Fruit fly (Drosophila melanogaster) whole organism, embryonic: ENCODE results near the gene Cep164.

ENCODE experiments used
- Abd-B ChIP-seq: fragments of 200-800 bp; sonication (Bioruptor generic); optimal IDR thresholded peaks from 2 replicates; lab custom pipeline; 2018; ENCODE audit warnings: missing biosample characterization, mild to moderate bottlenecking, missing genetic modification characterization, moderate library complexity
- Asciz ChIP-seq: fragments of 200-800 bp; sonication (Bioruptor generic); optimal IDR thresholded peaks from 2 replicates; lab custom pipeline; 2017; ENCODE audit warnings: missing biosample characterization, mild to moderate bottlenecking, missing genetic modification characterization, missing genetic modification reagents
- CG10209 ChIP-seq: fragments of 200-800 bp; sonication (Bioruptor generic); optimal IDR thresholded peaks from 3 replicates; lab custom pipeline; 2017; ENCODE audit warnings: missing biosample characterization, mild to moderate bottlenecking, missing genetic modification characterization, missing genetic modification reagents
- CG10565 ChIP-seq: fragments of 200-800 bp; sonication (Bioruptor generic); optimal IDR thresholded peaks from 3 replicates; lab custom pipeline; 2016; ENCODE audit warnings: missing biosample characterization, mild to moderate bottlenecking, missing genetic modification characterization
- CG11247 ChIP-seq: fragments of 200-800 bp; sonication (Bioruptor generic); IDR thresholded peaks from 2 replicates; pipeline ENCODE4 v1.3.6; 2022; ENCODE audit warnings: missing biosample characterization, missing genetic modification characterization
- CG11723 ChIP-seq: fragments of 200-800 bp; sonication (Bioruptor generic); optimal IDR thresholded peaks from 2 replicates; lab custom pipeline; 2017; ENCODE audit warnings: missing biosample characterization, mild to moderate bottlenecking, missing genetic modification characterization
- CG12219 ChIP-seq: fragments of 200-800 bp; sonication (Bioruptor generic); optimal IDR thresholded peaks from 3 replicates; lab custom pipeline; 2018; ENCODE audit warnings: missing biosample characterization, mild to moderate bottlenecking, missing genetic modification characterization
- CG1529 ChIP-seq: fragments of 200-800 bp; sonication (Bioruptor generic); optimal IDR thresholded peaks from 3 replicates; lab custom pipeline; 2018; ENCODE audit warnings: missing biosample characterization, missing genetic modification characterization
- CG15696 ChIP-seq: fragments of 200-800 bp; sonication (Bioruptor generic); optimal IDR thresholded peaks from 2 replicates; lab custom pipeline; 2019; ENCODE audit warnings: missing biosample characterization, mild to moderate bottlenecking, missing genetic modification characterization, moderate library complexity
- CG1602 ChIP-seq: fragments of 200-800 bp; sonication (Bioruptor generic); optimal IDR thresholded peaks from 3 replicates; lab custom pipeline; 2016; ENCODE audit warnings: missing biosample characterization, missing genetic modification characterization
- CG1603 ChIP-seq: fragments of 200-800 bp; sonication (Bioruptor generic); optimal IDR thresholded peaks from 2 replicates; lab custom pipeline; 2019; ENCODE audit warnings: missing biosample characterization, mild to moderate bottlenecking, missing genetic modification characterization, moderate library complexity
- CG17612 ChIP-seq: fragments of 200-800 bp; sonication (Bioruptor generic); IDR thresholded peaks from 2 replicates; pipeline ENCODE4 v1.3.6; 2022; ENCODE audit warnings: missing biosample characterization, missing genetic modification characterization
- CG17829 ChIP-seq: fragments of 200-800 bp; optimal IDR thresholded peaks from 2 replicates; lab custom pipeline; 2019; ENCODE audit warnings: missing biosample characterization, mild to moderate bottlenecking, missing genetic modification characterization, moderate library complexity
- CG2129 ChIP-seq: fragments of 200-800 bp; sonication (Bioruptor generic); IDR thresholded peaks from 2 replicates; pipeline ENCODE4 v1.3.6; 2022; ENCODE audit warnings: missing biosample characterization, missing genetic modification characterization; ENCODE audit not compliant: partially characterized antibody
- CG30403 ChIP-seq: fragments of 200-800 bp; sonication (Bioruptor generic); optimal IDR thresholded peaks from 3 replicates; lab custom pipeline; 2016; ENCODE audit warnings: missing biosample characterization, missing genetic modification characterization
- CG34224 ChIP-seq: fragments of 200-800 bp; sonication (Bioruptor generic); IDR thresholded peaks from 3 replicates; pipeline ENCODE4 v1.3.6; 2022; ENCODE audit warnings: missing biosample characterization, missing genetic modification characterization; ENCODE audit not compliant: partially characterized antibody
- CG34376 ChIP-seq: fragments of 200-800 bp; sonication (Bioruptor generic); optimal IDR thresholded peaks from 2 replicates; lab custom pipeline; 2018; ENCODE audit warnings: missing biosample characterization, mild to moderate bottlenecking, missing genetic modification characterization
- CG6683 ChIP-seq: fragments of 200-800 bp; sonication (Bioruptor generic); optimal IDR thresholded peaks from 2 replicates; lab custom pipeline; 2017; ENCODE audit warnings: missing biosample characterization, mild to moderate bottlenecking, missing genetic modification characterization, missing genetic modification reagents
- CG6791 ChIP-seq: fragments of 200-800 bp; sonication (Bioruptor generic); IDR thresholded peaks from 3 replicates; pipeline ENCODE4 v1.3.6; 2022; ENCODE audit warnings: missing biosample characterization, missing genetic modification characterization; ENCODE audit not compliant: partially characterized antibody
- CG6813 ChIP-seq: fragments of 200-800 bp; sonication (Bioruptor generic); optimal IDR thresholded peaks from 2 replicates; lab custom pipeline; 2017; ENCODE audit warnings: missing biosample characterization, missing genetic modification characterization, mild to moderate bottlenecking, moderate library complexity, missing genetic modification reagents
- CG8290 ChIP-seq, 3 experiments: fragments of 200-800 bp; sonication (Bioruptor generic); optimal IDR thresholded peaks; 2 replicates each; lab custom pipeline; 2016 to 2019; ENCODE audit warnings: missing biosample characterization in 3 of 3, missing genetic modification characterization in 3 of 3, mild to moderate bottlenecking in 2 of 3, moderate library complexity in 1 of 3
- CG9932 ChIP-seq: fragments of 200-800 bp; sonication (Bioruptor generic); IDR thresholded peaks from 2 replicates; pipeline ENCODE4 v1.3.6; 2022; ENCODE audit warnings: missing biosample characterization, missing genetic modification characterization
- Dip2 ChIP-seq: fragments of 200-800 bp; sonication (Bioruptor generic); IDR thresholded peaks from 2 replicates; pipeline ENCODE4 v1.3.6; 2022; ENCODE audit warnings: missing biosample characterization, missing genetic modification characterization
- Hmx ChIP-seq: fragments of 200-800 bp; sonication (Bioruptor generic); optimal IDR thresholded peaks from 2 replicates; lab custom pipeline; 2016; ENCODE audit warnings: missing biosample characterization, missing genetic modification characterization
- Hr39 ChIP-seq: fragments of >200 bp; optimal IDR thresholded peaks from 2 replicates; lab custom pipeline; 2017
- Lpt ChIP-seq: fragments of >200 bp; optimal IDR thresholded peaks from 2 replicates; lab custom pipeline; 2018; ENCODE audit warnings: missing biosample characterization, missing genetic modification characterization
- Med ChIP-seq: fragments of 200-800 bp; sonication (Bioruptor generic); peaks from one replicate; lab custom pipeline; 2016; ENCODE audit warnings: missing biosample characterization, missing genetic modification characterization, mild to moderate bottlenecking, inconsistent platforms, moderate library complexity
- Mrtf ChIP-seq: fragments of 200-800 bp; sonication (Bioruptor generic); IDR thresholded peaks from 3 replicates; pipeline ENCODE4 v1.3.6; 2022; ENCODE audit warnings: missing biosample characterization, missing genetic modification characterization
- Neu2 ChIP-seq: fragments of 200-800 bp; sonication (Bioruptor generic); optimal IDR thresholded peaks from 3 replicates; lab custom pipeline; 2016; ENCODE audit warnings: missing biosample characterization, missing genetic modification characterization, borderline replicate concordance
- Pdp1 ChIP-seq, 2 experiments: fragments of 200-800 bp; sonication (Bioruptor generic); optimal IDR thresholded peaks; 3 replicates each; lab custom pipeline; 2016; ENCODE audit warnings: missing biosample characterization in 2 of 2, missing genetic modification characterization in 2 of 2, mild to moderate bottlenecking in 1 of 2, moderate library complexity in 1 of 2
- Ravus ChIP-seq: fragments of 200-800 bp; sonication (Bioruptor generic); IDR thresholded peaks from 2 replicates; pipeline ENCODE4 v1.3.6; 2022; ENCODE audit warnings: missing biosample characterization, missing genetic modification characterization
- Sry-β ChIP-seq: fragments of 200-800 bp; sonication (Bioruptor generic); optimal IDR thresholded peaks from 2 replicates; lab custom pipeline; 2018; ENCODE audit warnings: missing biosample characterization, mild to moderate bottlenecking, missing genetic modification characterization, moderate library complexity
- Tbp ChIP-seq: fragments of >200 bp; optimal IDR thresholded peaks from 2 replicates; lab custom pipeline; 2018; ENCODE audit warnings: missing biosample characterization, missing genetic modification characterization
- cg ChIP-seq: fragments of 200-800 bp; sonication (Bioruptor generic); optimal IDR thresholded peaks from 3 replicates; lab custom pipeline; 2019; ENCODE audit warnings: missing biosample characterization, mild to moderate bottlenecking, missing genetic modification characterization, moderate library complexity
- chn ChIP-seq: fragments of 200-800 bp; sonication (Bioruptor generic); optimal IDR thresholded peaks from 2 replicates; lab custom pipeline; 2016; ENCODE audit warnings: missing biosample characterization, missing genetic modification characterization
- corto ChIP-seq: fragments of 200-800 bp; sonication (Bioruptor generic); optimal IDR thresholded peaks from 2 replicates; lab custom pipeline; 2016; ENCODE audit warnings: missing biosample characterization, mild to moderate bottlenecking, missing genetic modification characterization, moderate library complexity
- croc ChIP-seq: fragments of 200-800 bp; sonication (Bioruptor generic); conservative IDR thresholded peaks from 3 replicates; pipeline ENCODE4 v1.3.6; 2022; ENCODE audit warnings: missing biosample characterization, missing genetic modification characterization
- dan ChIP-seq: fragments of 200-800 bp; sonication (Bioruptor generic); IDR thresholded peaks from 2 replicates; pipeline ENCODE4 v1.3.6; 2022; ENCODE audit warnings: missing biosample characterization, missing genetic modification characterization
- dmrt11E ChIP-seq: fragments of 200-800 bp; sonication (Bioruptor generic); optimal IDR thresholded peaks from 3 replicates; lab custom pipeline; 2018; ENCODE audit warnings: missing biosample characterization, mild to moderate bottlenecking, missing genetic modification characterization, moderate library complexity
- ewg ChIP-seq: fragments of 200-800 bp; sonication (Bioruptor generic); optimal IDR thresholded peaks from 3 replicates; lab custom pipeline; 2017; ENCODE audit warnings: mild to moderate bottlenecking, missing biosample characterization, missing genetic modification reagents, missing genetic modification characterization
- gce ChIP-seq: fragments of 200-800 bp; sonication (Bioruptor generic); IDR thresholded peaks from 3 replicates; pipeline ENCODE4 v1.3.6; 2022; ENCODE audit warnings: missing biosample characterization, missing genetic modification characterization
- mam ChIP-seq: fragments of 200-800 bp; sonication (Bioruptor generic); optimal IDR thresholded peaks from 3 replicates; lab custom pipeline; 2016; ENCODE audit warnings: missing biosample characterization, missing genetic modification characterization
- phol ChIP-seq: fragments of 200-800 bp; sonication (Bioruptor generic); optimal IDR thresholded peaks from 3 replicates; lab custom pipeline; 2018; ENCODE audit warnings: missing biosample characterization, mild to moderate bottlenecking, missing genetic modification characterization, moderate library complexity
- sens ChIP-seq: fragments of 200-800 bp; sonication (Bioruptor generic); peaks from one replicate; lab custom pipeline; 2016; ENCODE audit warnings: missing biosample characterization, missing genetic modification characterization
- tgo ChIP-seq: fragments of 200-800 bp; sonication (Bioruptor generic); IDR thresholded peaks from 3 replicates; pipeline ENCODE4 v1.3.6; 2022; ENCODE audit warnings: missing biosample characterization, missing genetic modification characterization
- tna ChIP-seq: fragments of 200-800 bp; sonication (Bioruptor generic); IDR thresholded peaks from 2 replicates; pipeline ENCODE4 v1.3.6; 2022; ENCODE audit warnings: missing biosample characterization, missing genetic modification characterization; ENCODE audit not compliant: partially characterized antibody

Cep164 gene

DNA sequence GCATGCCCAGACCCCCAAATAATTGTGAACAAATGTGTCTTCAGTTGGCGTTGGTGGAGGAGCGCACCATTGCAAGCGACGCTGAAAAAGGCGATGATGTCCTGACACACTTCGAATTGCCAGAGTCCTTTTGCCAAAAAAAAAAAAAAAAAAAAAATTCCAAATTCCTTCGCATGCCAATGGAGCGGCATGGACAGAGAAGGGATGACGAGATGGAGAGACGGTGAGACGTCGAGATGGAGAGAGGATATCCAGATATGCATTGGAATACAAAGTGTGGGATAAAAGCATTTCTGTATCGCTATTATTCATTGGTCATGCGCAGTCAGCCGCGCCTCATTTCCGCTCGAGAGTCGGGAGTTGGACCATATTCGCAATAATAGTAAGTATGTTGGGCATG lies 11.2 kb downstream of the Cep164 start (continued):
- TF ChIP-seq Lpt, result no peak
- no peak for TF ChIP-seq CG6683 (GFP tag; lab: Kevin White, UChicago)
- no peak for TF ChIP-seq Tbp (GFP tag; lab: Kevin White, UChicago)
- TF ChIP-seq, all 482 proteins: peak for 7

DNA sequence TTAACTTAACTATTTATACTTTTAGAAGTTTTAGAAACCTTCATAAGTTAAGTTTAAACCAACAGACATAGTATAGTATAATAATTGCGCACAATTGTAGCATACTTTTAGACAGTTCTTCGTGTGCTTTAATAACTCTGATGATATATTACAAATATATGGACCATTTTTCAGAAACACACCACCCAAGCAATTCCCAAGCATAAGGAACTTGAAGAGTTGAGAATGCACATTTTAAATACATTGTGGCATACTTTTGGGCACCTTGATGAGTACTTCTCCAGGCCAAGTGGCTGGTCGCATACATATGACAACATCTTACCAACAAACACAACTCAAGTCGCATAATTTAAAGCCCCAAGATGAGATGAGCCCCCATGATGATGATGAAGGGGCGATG lies 13.2 kb downstream of the Cep164 start:
- TF ChIP-seq dmrt11E (tag; lab: Kevin White, UChicago) (no peak), tgo (GFP tag; lab: Robert Waterston, UW) (no peak), Mrtf (GFP tag; lab: Robert Waterston, UW) (no peak), CG17612 (GFP tag; lab: Robert Waterston, UW) (peak; percentile 67), CG34224 (GFP tag; lab: Robert Waterston, UW) (no peak), CG1602 (GFP tag; lab: Kevin White, UChicago) (no peak), sens (GFP tag; lab: Kevin White, UChicago) (peak; percentile 25), CG6791 (GFP tag; lab: Robert Waterston, UW) (no peak), cg (no peak), CG11723 (GFP tag; lab: Kevin White, UChicago) (no peak), CG1529 (GFP tag; lab: Kevin White, UChicago) (no peak), CG11247 (GFP tag; lab: Robert Waterston, UW) (no peak), Dip2 (GFP tag; lab: Robert Waterston, UW) (no peak), tna (GFP tag; lab: Robert Waterston, UW) (no peak), corto (GFP tag; lab: Kevin White, UChicago) (no peak), CG6813 (no peak), CG8290 (GFP tag; optimal IDR thresholded peaks at IDR 0.05; lab: Kevin White, UChicago) (peak; percentile 83), CG8290 (tag; optimal IDR thresholded peaks at IDR 0.05; lab: Kevin White, UChicago) (peak in 1 of 2 experiments; percentile 76), Hmx (GFP tag; lab: Kevin White, UChicago) (no peak), croc (GFP tag; lab: Robert Waterston, UW) (no peak), chn (no peak), CG10209 (GFP tag; lab: Kevin White, UChicago) (no peak)
- TF ChIP-seq, all 482 proteins: peak for 3

DNA sequence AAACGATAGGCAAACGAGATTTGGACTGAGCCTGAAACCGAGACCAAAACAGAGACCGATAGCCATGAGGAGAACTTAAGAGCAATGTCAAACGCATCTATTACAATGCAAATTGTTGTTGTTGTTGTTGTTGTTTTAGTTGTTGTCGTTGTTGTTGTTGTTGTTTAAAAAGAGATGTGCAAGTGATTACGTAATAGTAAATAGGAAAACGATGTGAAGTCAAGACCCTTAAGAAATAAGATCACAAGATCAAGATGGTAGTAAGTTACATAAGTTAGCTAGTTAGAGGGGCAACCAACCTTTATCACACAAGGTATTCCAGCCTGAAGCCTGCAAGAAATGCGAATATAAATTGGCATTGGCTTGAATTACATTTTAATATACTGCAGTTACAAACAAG lies 32.7 kb downstream of the Cep164 start:
- TF ChIP-seq Hr39 (lab: Kevin White, UChicago) (no peak), Pdp1 (GFP tag; optimal IDR thresholded peaks at IDR 0.05; lab: Kevin White, UChicago) (peak in 1 of 2 experiments; percentile 93)

DNA sequence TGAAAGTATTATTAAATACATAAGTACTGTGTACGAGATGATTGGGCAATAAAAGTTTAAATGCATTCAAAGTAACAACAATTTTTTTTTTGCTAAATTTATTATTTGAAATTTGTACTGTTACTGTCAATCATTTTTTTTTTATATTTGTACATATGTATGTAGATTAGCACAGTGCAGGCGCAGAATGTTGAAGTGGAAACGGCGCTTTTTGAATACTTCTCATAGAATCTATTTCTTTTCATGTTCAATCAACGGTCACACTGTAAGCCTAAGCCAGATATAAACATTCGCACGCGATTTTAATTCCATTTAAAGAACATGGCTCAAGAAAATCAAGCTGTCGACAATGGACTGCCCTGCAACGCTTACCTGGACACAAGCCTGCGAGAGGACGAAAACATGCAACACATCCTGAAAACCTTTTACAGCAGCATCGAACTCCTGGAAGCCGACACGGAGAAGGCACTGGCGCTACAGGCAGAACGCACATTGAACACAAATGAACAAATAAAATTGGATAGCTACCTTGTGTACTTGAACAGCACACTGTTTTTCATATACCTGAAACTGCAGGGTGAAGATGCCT lies 37.9 kb downstream of the Cep164 start, which contains the start of gene Rrp47:
TSS of gene Rrp47 (plus strand) at position 163 of the 589 bp plus-strand sequence.
- TF ChIP-seq phol (tag; lab: Kevin White, UChicago), result peak; percentile 1
- TF ChIP-seq CG17829 (tag; lab: Kevin White, UChicago), result peak; percentile 6
- no peak for TF ChIP-seq CG2129
- TF ChIP-seq CG10565 (GFP tag; lab: Kevin White, UChicago), result no peak
- no peak for TF ChIP-seq CG34376
- TF ChIP-seq Ravus (GFP tag; lab: Robert Waterston, UW), result no peak
- no peak for TF ChIP-seq CG12219 (GFP tag; lab: Kevin White, UChicago)
- TF ChIP-seq CG15696 (tag; lab: Kevin White, UChicago), result no peak
- peak; percentile 1 for TF ChIP-seq ewg (GFP tag; lab: Kevin White, UChicago)
- no peak for TF ChIP-seq Sry-β (GFP tag; lab: Kevin White, UChicago)
- TF ChIP-seq Abd-B (GFP tag; lab: Kevin White, UChicago), result no peak
- peak; percentile 5 for TF ChIP-seq Med (GFP tag; lab: Kevin White, UChicago)
- no peak for TF ChIP-seq Asciz
- TF ChIP-seq CG9932 (GFP tag; lab: Robert Waterston, UW), result no peak
- no peak for TF ChIP-seq Neu2 (GFP tag; lab: Kevin White, UChicago)
- no peak for TF ChIP-seq dan (GFP tag; lab: Robert Waterston, UW)
- no peak for TF ChIP-seq CG30403 (GFP tag; lab: Kevin White, UChicago)
- TF ChIP-seq CG1603, result peak; percentile 50
- no peak for TF ChIP-seq mam (GFP tag; lab: Kevin White, UChicago)
- no peak for TF ChIP-seq gce (GFP tag; lab: Robert Waterston, UW)
- no peak for TF ChIP-seq chn
